Worm (Caenorhabditis elegans) whole organism, young adult: ENCODE measurements around the gene rabr-4.

Experiments
- F37B4.10 ChIP-seq: fragments of 200-800 bp; sonication (Bioruptor generic); IDR thresholded peaks from 2 replicates; pipeline ENCODE4 v1.3.6; 2022; ENCODE audit warnings: missing genetic modification characterization, missing compliant biosample characterization
- bed-1 ChIP-seq: fragments of 200-800 bp; sonication (Bioruptor generic); IDR thresholded peaks from 2 replicates; pipeline ENCODE4 v1.3.6; 2022; ENCODE audit warnings: missing genetic modification reagents, missing genetic modification characterization, missing compliant biosample characterization
- ceh-27 ChIP-seq: fragments of 200-800 bp; sonication (Bioruptor generic); optimal IDR thresholded peaks from 2 replicates; lab custom pipeline; 2018; ENCODE audit warnings: mild to moderate bottlenecking, missing genetic modification characterization, moderate library complexity, missing compliant biosample characterization
- die-1 ChIP-seq: sonication (generic microtip); optimal IDR thresholded peaks from 2 replicates; lab custom pipeline; 2016; ENCODE audit warnings: missing genotype, mild to moderate bottlenecking, missing genetic modification characterization, missing compliant biosample characterization
- egrh-3 ChIP-seq: fragments of 200-800 bp; sonication (Bioruptor generic); IDR thresholded peaks from 2 replicates; pipeline ENCODE4 v1.3.6; 2022; ENCODE audit warnings: missing genetic modification reagents, missing genetic modification characterization, missing compliant biosample characterization
- madf-3 ChIP-seq: fragments of 200-800 bp; sonication (Bioruptor generic); IDR thresholded peaks from 2 replicates; pipeline ENCODE4 v1.3.6; 2022; ENCODE audit warnings: missing genetic modification reagents, missing genetic modification characterization, missing compliant biosample characterization
- nfya-1 ChIP-seq: sonication (generic microtip); optimal IDR thresholded peaks from 2 replicates; lab custom pipeline; 2017; ENCODE audit warnings: antibody characterized with exemption, missing compliant biosample characterization, missing genetic modification characterization, borderline replicate concordance; ENCODE audit not compliant: insufficient read depth
- snpc-4 ChIP-seq, 5 experiments: fragments of 150-350 bp in 1 of 5; sonication (generic microtip) in 4 of 5; optimal IDR thresholded peaks; 2 replicates each; lab custom pipeline; 2014 to 2018; ENCODE audit warnings: missing genetic modification characterization in 5 of 5, missing biosample characterization in 3 of 5, antibody characterized with exemption in 2 of 5, mild to moderate bottlenecking in 2 of 5, missing compliant biosample characterization in 2 of 5, missing genotype in 2 of 5, moderate library complexity in 2 of 5, missing genetic modification reagents in 1 of 5
- unc-130 ChIP-seq: sonication (generic microtip); optimal IDR thresholded peaks from 2 replicates; lab custom pipeline; 2016; ENCODE audit warnings: missing genetic modification reagents, missing genetic modification characterization, missing compliant biosample characterization
- unc-62 ChIP-seq: fragments of 150-350 bp; optimal IDR thresholded peaks from 2 replicates; lab custom pipeline; 2014; ENCODE audit warnings: missing biosample characterization, missing genetic modification reagents, missing genetic modification characterization

ce11 chrV:16218972-16219757, 24.4 kb downstream of the rabr-4 start, which contains the start of gene glc-1:
- no peak for TF ChIP-seq bed-1 (GFP tag; lab: Robert Waterston, UW)
- no peak for TF ChIP-seq snpc-4 (GFP tag; optimal IDR thresholded peaks at IDR 0.05; lab: Kevin White, UChicago)
- TF ChIP-seq snpc-4 (tag; optimal IDR thresholded peaks at IDR 0.05; lab: Kevin White, UChicago): peak in 1 of 4 experiments; percentile 21
- TF ChIP-seq die-1 (tag; lab: Kevin White, UChicago): no peak
- TF ChIP-seq madf-3: no peak
- TF ChIP-seq egrh-3 (GFP tag; lab: Robert Waterston, UW): no peak
- TF ChIP-seq F37B4.10 (GFP tag; lab: Robert Waterston, UW): no peak
- no peak for TF ChIP-seq nfya-1 (tag; lab: Kevin White, UChicago)
- no peak for TF ChIP-seq ceh-27 (GFP tag; lab: Kevin White, UChicago)
- TF ChIP-seq unc-62: no peak
- no peak for TF ChIP-seq unc-130 (GFP tag; lab: Kevin White, UChicago)
